Worm (Caenorhabditis elegans) whole organism, young adult: ENCODE data around the gene ZK177.2.
A peak's percentile ranks its signal among the peaks of the same experiment; 100 is the strongest.

Source experiments
- D2030.7 ChIP-seq: fragments of 200-800 bp; sonication (Bioruptor generic); IDR thresholded peaks from 2 replicates; pipeline ENCODE4 v1.3.6; 2022; ENCODE audit warnings: missing genetic modification reagents, missing genetic modification characterization, missing compliant biosample characterization
- F22D6.2 ChIP-seq: sonication (generic microtip); optimal IDR thresholded peaks from 2 replicates; lab custom pipeline; 2016; ENCODE audit warnings: mild to moderate bottlenecking, missing genetic modification characterization, missing compliant biosample characterization
- F37B4.10 ChIP-seq: fragments of 200-800 bp; sonication (Bioruptor generic); IDR thresholded peaks from 2 replicates; pipeline ENCODE4 v1.3.6; 2022; ENCODE audit warnings: missing genetic modification characterization, missing compliant biosample characterization
- F49E8.2 ChIP-seq: sonication (generic microtip); optimal IDR thresholded peaks from 3 replicates; lab custom pipeline; 2017; ENCODE audit warnings: missing genetic modification characterization, mild to moderate bottlenecking, missing compliant biosample characterization, antibody characterized with exemption, moderate library complexity; ENCODE audit not compliant: insufficient read depth
- F57A8.1 ChIP-seq: fragments of 200-800 bp; sonication (Bioruptor generic); optimal IDR thresholded peaks from 2 replicates; lab custom pipeline; 2018; ENCODE audit warnings: mild to moderate bottlenecking, missing genetic modification characterization, moderate library complexity, missing compliant biosample characterization
- Y53F4B.3 ChIP-seq: fragments of 200-800 bp; sonication (Bioruptor generic); IDR thresholded peaks from 2 replicates; pipeline ENCODE4 v1.3.6; 2022; ENCODE audit warnings: missing genetic modification reagents, missing genetic modification characterization, missing compliant biosample characterization
- Y53G8AR.9 ChIP-seq: fragments of 200-800 bp; sonication (Bioruptor generic); conservative IDR thresholded peaks from 2 replicates; pipeline ENCODE4 v1.3.6; 2022; ENCODE audit warnings: missing genetic modification reagents, missing genetic modification characterization, missing compliant biosample characterization
- Y56A3A.18 ChIP-seq: fragments of 200-800 bp; sonication (Bioruptor generic); IDR thresholded peaks from 2 replicates; pipeline ENCODE4 v1.3.6; 2022; ENCODE audit warnings: missing genetic modification reagents, missing genetic modification characterization, missing compliant biosample characterization
- ZK185.1 ChIP-seq: sonication (generic microtip); optimal IDR thresholded peaks from 2 replicates; lab custom pipeline; 2016; ENCODE audit warnings: mild to moderate bottlenecking, missing genetic modification characterization, missing compliant biosample characterization; ENCODE audit not compliant: poor library complexity, severe bottlenecking
- attf-5 ChIP-seq: fragments of 200-800 bp; sonication (Bioruptor generic); optimal IDR thresholded peaks from 2 replicates; lab custom pipeline; 2018; ENCODE audit warnings: mild to moderate bottlenecking, missing genetic modification characterization, missing compliant biosample characterization
- bed-1 ChIP-seq: fragments of 200-800 bp; sonication (Bioruptor generic); IDR thresholded peaks from 2 replicates; pipeline ENCODE4 v1.3.6; 2022; ENCODE audit warnings: missing genetic modification reagents, missing genetic modification characterization, missing compliant biosample characterization
- bed-2 ChIP-seq: fragments of 200-800 bp; sonication (Bioruptor generic); IDR thresholded peaks from 2 replicates; pipeline ENCODE4 v1.3.6; 2022; ENCODE audit warnings: missing genetic modification reagents, missing genetic modification characterization, missing compliant biosample characterization
- cebp-2 ChIP-seq: fragments of 200-800 bp; sonication (Bioruptor generic); IDR thresholded peaks from 2 replicates; pipeline ENCODE4 v1.3.6; 2022; ENCODE audit warnings: missing genetic modification characterization, missing compliant biosample characterization
- ceh-27 ChIP-seq: fragments of 200-800 bp; sonication (Bioruptor generic); optimal IDR thresholded peaks from 2 replicates; lab custom pipeline; 2018; ENCODE audit warnings: mild to moderate bottlenecking, missing genetic modification characterization, moderate library complexity, missing compliant biosample characterization
- ceh-58 ChIP-seq: fragments of 200-800 bp; sonication (Bioruptor generic); IDR thresholded peaks from 2 replicates; pipeline ENCODE4 v1.3.6; 2022; ENCODE audit warnings: missing genetic modification characterization, missing compliant biosample characterization
- die-1 ChIP-seq: sonication (generic microtip); optimal IDR thresholded peaks from 2 replicates; lab custom pipeline; 2016; ENCODE audit warnings: missing genotype, mild to moderate bottlenecking, missing genetic modification characterization, missing compliant biosample characterization
- dox-1 ChIP-seq: fragments of 200-800 bp; sonication (Bioruptor generic); IDR thresholded peaks from 2 replicates; pipeline ENCODE4 v1.3.6; 2022; ENCODE audit warnings: missing genetic modification reagents, missing genetic modification characterization, missing compliant biosample characterization
- egl-18 ChIP-seq: fragments of 200-800 bp; sonication (Bioruptor generic); IDR thresholded peaks from 2 replicates; pipeline ENCODE4 v1.3.6; 2022; ENCODE audit warnings: missing genetic modification reagents, missing genetic modification characterization, missing compliant biosample characterization
- ekl-4 ChIP-seq: fragments of 200-800 bp; sonication (Bioruptor generic); IDR thresholded peaks from 2 replicates; pipeline ENCODE4 v1.3.6; 2022; ENCODE audit warnings: missing genetic modification reagents, missing genetic modification characterization, missing compliant biosample characterization
- gei-17 ChIP-seq: fragments of 200-800 bp; sonication (Bioruptor generic); optimal IDR thresholded peaks from 2 replicates; lab custom pipeline; 2018; ENCODE audit warnings: mild to moderate bottlenecking, missing genetic modification characterization, missing compliant biosample characterization
- lin-35 ChIP-seq, 3 experiments: fragments of 150-350 bp in 2 of 3; sonication (generic microtip) in 1 of 3; optimal IDR thresholded peaks; 2 replicates each; lab custom pipeline; 2014 to 2018; ENCODE audit warnings: missing biosample characterization in 3 of 3, missing genetic modification characterization in 3 of 3, missing genetic modification reagents in 3 of 3
- lin-54 ChIP-seq: fragments of 200-800 bp; sonication (Bioruptor generic); optimal IDR thresholded peaks from 2 replicates; lab custom pipeline; 2018; ENCODE audit warnings: mild to moderate bottlenecking, missing genetic modification characterization, missing compliant biosample characterization
- mcd-1 ChIP-seq: fragments of 200-800 bp; sonication (Bioruptor generic); IDR thresholded peaks from 2 replicates; pipeline ENCODE4 v1.3.6; 2022; ENCODE audit warnings: missing genetic modification reagents, missing genetic modification characterization, missing compliant biosample characterization
- mel-28 ChIP-seq: sonication (generic microtip); optimal IDR thresholded peaks from 2 replicates; lab custom pipeline; 2016; ENCODE audit warnings: borderline replicate concordance, mild to moderate bottlenecking, missing genetic modification characterization, missing compliant biosample characterization
- mes-4 ChIP-seq: sonication (generic microtip); optimal IDR thresholded peaks from 2 replicates; lab custom pipeline; 2016; ENCODE audit warnings: missing genotype, missing genetic modification characterization, missing compliant biosample characterization
- mxl-1 ChIP-seq: sonication (generic microtip); optimal IDR thresholded peaks from 2 replicates; lab custom pipeline; 2016; ENCODE audit warnings: missing genetic modification characterization, missing compliant biosample characterization
- nfya-2 ChIP-seq: fragments of 200-800 bp; sonication (Bioruptor generic); IDR thresholded peaks from 2 replicates; pipeline ENCODE4 v1.3.6; 2022; ENCODE audit warnings: missing genetic modification reagents, missing genetic modification characterization, missing compliant biosample characterization
- nhr-179 ChIP-seq: sonication (generic microtip); optimal IDR thresholded peaks from 2 replicates; lab custom pipeline; 2016; ENCODE audit warnings: mild to moderate bottlenecking, missing genetic modification characterization, missing compliant biosample characterization
- nhr-90 ChIP-seq: sonication (generic microtip); optimal IDR thresholded peaks from 2 replicates; lab custom pipeline; 2016; ENCODE audit warnings: missing genotype, mild to moderate bottlenecking, missing genetic modification characterization, missing compliant biosample characterization
- pha-4 ChIP-seq: fragments of 150-350 bp; sonication (generic microtip); optimal IDR thresholded peaks from 2 replicates; lab custom pipeline; 2014; ENCODE audit warnings: missing biosample characterization, missing genetic modification reagents, missing genetic modification characterization
- rcor-1 ChIP-seq: fragments of 200-800 bp; sonication (Bioruptor generic); IDR thresholded peaks from 2 replicates; pipeline ENCODE4 v1.3.6; 2022; ENCODE audit warnings: missing genetic modification reagents, missing genetic modification characterization, missing compliant biosample characterization
- rec-8 ChIP-seq, 2 experiments: sonication (generic microtip); optimal IDR thresholded peaks; 2 replicates each; lab custom pipeline; 2016; ENCODE audit warnings: mild to moderate bottlenecking in 2 of 2, missing genetic modification characterization in 2 of 2, missing genetic modification reagents in 2 of 2, missing genotype in 2 of 2, missing biosample characterization in 1 of 2, missing compliant biosample characterization in 1 of 2, moderate library complexity in 1 of 2
- repo-1 ChIP-seq: sonication (generic microtip); optimal IDR thresholded peaks from 2 replicates; lab custom pipeline; 2017; ENCODE audit warnings: mild to moderate bottlenecking, missing genetic modification characterization, missing compliant biosample characterization
- sdz-38 ChIP-seq: sonication (generic microtip); optimal IDR thresholded peaks from 2 replicates; lab custom pipeline; 2016; ENCODE audit warnings: missing genotype, missing genetic modification characterization, missing compliant biosample characterization
- snpc-1.1 ChIP-seq: sonication (generic microtip); optimal IDR thresholded peaks from 2 replicates; lab custom pipeline; 2017; ENCODE audit warnings: missing genetic modification characterization, mild to moderate bottlenecking, missing compliant biosample characterization, antibody characterized with exemption, moderate library complexity, missing genotype, missing genetic modification reagents; ENCODE audit not compliant: insufficient read depth
- somi-1 ChIP-seq: fragments of 200-800 bp; sonication (Bioruptor generic); optimal IDR thresholded peaks from 2 replicates; lab custom pipeline; 2018; ENCODE audit warnings: mild to moderate bottlenecking, missing genetic modification characterization, missing compliant biosample characterization
- tbp1 ChIP-seq: fragments of 200-800 bp; sonication (Bioruptor generic); optimal IDR thresholded peaks from 2 replicates; lab custom pipeline; 2018; ENCODE audit warnings: mild to moderate bottlenecking, missing genetic modification characterization, missing compliant biosample characterization
- unc-130 ChIP-seq: sonication (generic microtip); optimal IDR thresholded peaks from 2 replicates; lab custom pipeline; 2016; ENCODE audit warnings: missing genetic modification reagents, missing genetic modification characterization, missing compliant biosample characterization
- ztf-22 ChIP-seq: fragments of 200-800 bp; sonication (Bioruptor generic); optimal IDR thresholded peaks from 2 replicates; lab custom pipeline; 2018; ENCODE audit warnings: mild to moderate bottlenecking, missing genetic modification characterization, moderate library complexity, missing compliant biosample characterization
- ztf-26 ChIP-seq: sonication (generic microtip); optimal IDR thresholded peaks from 2 replicates; lab custom pipeline; 2017; ENCODE audit warnings: missing genetic modification characterization, missing compliant biosample characterization
- ztf-28 ChIP-seq: fragments of 200-800 bp; sonication (Bioruptor generic); IDR thresholded peaks from 2 replicates; pipeline ENCODE4 v1.3.6; 2022; ENCODE audit warnings: missing genetic modification reagents, missing genetic modification characterization, missing compliant biosample characterization
- ztf-3 ChIP-seq: fragments of 200-800 bp; sonication (Bioruptor generic); optimal IDR thresholded peaks from 2 replicates; lab custom pipeline; 2018; ENCODE audit warnings: mild to moderate bottlenecking, missing genetic modification characterization, missing compliant biosample characterization
- ztf-6 ChIP-seq: fragments of 200-800 bp; sonication (Bioruptor generic); IDR thresholded peaks from 2 replicates; pipeline ENCODE4 v1.3.6; 2022; ENCODE audit warnings: missing genetic modification reagents, missing genetic modification characterization, missing compliant biosample characterization

Gene ZK177.2

DNA sequence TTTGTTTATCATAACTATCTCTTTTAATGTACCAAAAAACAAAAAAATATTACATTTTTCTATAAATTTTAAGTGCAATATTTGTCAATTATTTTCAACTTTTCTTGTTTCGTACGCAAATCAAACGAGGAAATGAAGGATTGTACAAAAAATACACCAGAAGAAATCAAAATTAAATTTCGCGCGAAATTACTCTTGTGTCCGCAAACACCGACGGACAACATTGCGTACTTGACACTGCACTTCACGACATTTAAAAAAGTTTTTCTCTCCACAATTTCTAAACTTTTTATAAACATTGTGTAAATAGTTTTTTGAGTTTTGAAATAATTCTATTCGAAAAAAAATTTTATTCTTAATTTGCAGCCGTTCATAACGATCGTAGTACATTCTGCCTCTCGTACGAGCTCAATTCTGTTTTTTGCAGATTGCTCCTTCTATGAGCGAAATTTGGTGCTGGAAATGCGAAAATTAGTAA lies 45.0 kb upstream of the ZK177.2 start, which contains the start of gene mrps-16 (continued):
- TF ChIP-seq nhr-90 (tag; lab: Kevin White, UChicago) (no peak), Y53F4B.3 (GFP tag; lab: Robert Waterston, UW) (no peak), mes-4 (tag; lab: Kevin White, UChicago) (no peak), D2030.7 (peak; percentile 55; the same call in 1 of the 2 replicates), lin-54 (GFP tag; lab: Kevin White, UChicago) (peak; percentile 87), repo-1 (no peak), pha-4 (tag; lab: Kevin White, UChicago) (no peak), mel-28 (tag; lab: Kevin White, UChicago) (no peak), egl-18 (GFP tag; lab: Robert Waterston, UW) (no peak), ekl-4 (GFP tag; lab: Robert Waterston, UW) (no peak), Y56A3A.18 (no peak), nfya-2 (GFP tag; lab: Robert Waterston, UW) (no peak), mcd-1 (GFP tag; lab: Robert Waterston, UW) (peak; percentile 26; the same call in 1 of the 2 replicates), ztf-28 (GFP tag; lab: Robert Waterston, UW) (no peak), F22D6.2 (tag; lab: Kevin White, UChicago) (no peak)

DNA sequence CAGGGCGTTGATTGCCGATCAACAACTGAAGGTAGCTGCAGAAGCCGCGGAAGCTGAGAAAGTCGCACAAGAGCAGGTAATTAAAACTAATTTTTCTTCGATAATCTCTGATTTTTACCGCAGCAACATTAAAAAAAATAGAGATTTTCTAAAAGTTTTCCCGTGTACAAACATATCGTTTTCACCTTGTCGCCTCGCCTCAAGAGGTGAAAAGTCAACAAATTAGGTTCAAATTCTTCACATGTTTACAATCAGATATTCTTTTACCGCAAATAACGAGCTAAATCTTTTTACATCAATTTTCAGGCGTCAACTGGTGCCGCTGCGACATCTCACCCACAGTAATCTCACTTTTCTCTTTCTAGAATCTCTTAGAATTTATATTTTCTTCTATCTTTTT lies 44.1 kb upstream of the ZK177.2 start, which contains the start of gene ilcr-2:
ilcr-2 (plus strand) TSS at position 301 of the 400 bp plus-strand sequence.
- TF ChIP-seq cebp-2 (no peak), ZK185.1 (tag; lab: Kevin White, UChicago) (no peak), ztf-26 (no peak), ztf-22 (GFP tag; lab: Kevin White, UChicago) (no peak), ztf-6 (GFP tag; lab: Robert Waterston, UW) (no peak), F49E8.2 (no peak), attf-5 (GFP tag; lab: Kevin White, UChicago) (no peak), F57A8.1 (no peak), mcd-1 (GFP tag; lab: Robert Waterston, UW) (no peak), ztf-3 (GFP tag; lab: Kevin White, UChicago) (no peak), die-1 (tag; lab: Kevin White, UChicago) (no peak), lin-35 (GFP tag; optimal IDR thresholded peaks at IDR 0.05; lab: Kevin White, UChicago) (no peak), ceh-58 (no peak), egl-18 (GFP tag; lab: Robert Waterston, UW) (no peak), ceh-27 (no peak), F22D6.2 (tag; lab: Kevin White, UChicago) (no peak), snpc-1.1 (tag; lab: Kevin White, UChicago) (no peak), tbp1 (GFP tag; lab: Kevin White, UChicago) (no peak), bed-1 (GFP tag; lab: Robert Waterston, UW) (no peak), nhr-179 (tag; lab: Kevin White, UChicago) (no peak)

DNA sequence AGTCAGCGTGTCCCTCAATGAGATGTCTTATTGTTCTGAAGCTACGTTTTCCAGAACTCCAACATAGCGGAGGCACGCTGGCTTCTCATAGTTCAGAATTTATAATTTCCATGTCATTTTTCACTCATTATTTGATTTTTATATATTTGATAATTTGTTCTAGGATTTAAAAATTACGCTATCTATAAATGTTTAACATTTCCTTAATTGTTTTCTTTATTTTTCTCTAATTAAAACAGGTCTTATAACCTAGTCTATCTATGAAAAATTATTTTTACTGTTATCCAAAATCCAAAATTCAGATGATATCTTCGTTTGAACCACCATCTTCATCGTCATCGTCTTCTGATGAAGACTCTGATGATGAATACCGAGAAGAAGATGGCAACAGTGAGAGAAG lies 40.7 kb upstream of the ZK177.2 start, which contains the start of gene F56D1.1:
F56D1.1 (plus strand) TSS at position 301 of the 400 bp plus-strand sequence.
- no peak for TF ChIP-seq F49E8.2
- no peak for TF ChIP-seq mxl-1
- TF ChIP-seq gei-17 (GFP tag; lab: Kevin White, UChicago) = no peak
- TF ChIP-seq dox-1 (GFP tag; lab: Robert Waterston, UW) = no peak
- no peak for TF ChIP-seq somi-1 (GFP tag; lab: Kevin White, UChicago)
- TF ChIP-seq bed-2 (GFP tag; lab: Robert Waterston, UW) = no peak
- TF ChIP-seq rcor-1 (GFP tag; lab: Robert Waterston, UW) = no peak
- TF ChIP-seq ztf-22 (GFP tag; lab: Kevin White, UChicago) = no peak
- TF ChIP-seq Y53G8AR.9 (GFP tag; lab: Robert Waterston, UW) = no peak
- no peak for TF ChIP-seq unc-130
- TF ChIP-seq sdz-38 = no peak
- TF ChIP-seq F37B4.10 (GFP tag; lab: Robert Waterston, UW) = no peak
- no peak for TF ChIP-seq ekl-4 (GFP tag; lab: Robert Waterston, UW)
- TF ChIP-seq mel-28 (tag; lab: Kevin White, UChicago) = no peak
- no peak for TF ChIP-seq rec-8 (tag; optimal IDR thresholded peaks at IDR 0.05; lab: Kevin White, UChicago)
- no peak for TF ChIP-seq nhr-90 (tag; lab: Kevin White, UChicago)
